Fruit fly (Drosophila melanogaster) whole organism, embryonic: ENCODE measurements around the gene CG6700.
A peak's percentile ranks its signal among the peaks of the same experiment; 100 is the strongest.

ENCODE experiments used
- ATbp ChIP-seq: fragments of 200-800 bp; sonication (Bioruptor generic); optimal IDR thresholded peaks from 2 replicates; lab custom pipeline; 2017; ENCODE audit warnings: missing biosample characterization, mild to moderate bottlenecking, missing genetic modification characterization, missing genetic modification reagents
- BEAF-32 ChIP-seq: fragments of 200-800 bp; sonication (Bioruptor generic); optimal IDR thresholded peaks from 3 replicates; lab custom pipeline; 2017; ENCODE audit warnings: missing biosample characterization, missing genetic modification characterization, mild to moderate bottlenecking, moderate library complexity, missing genetic modification reagents
- CG12659 ChIP-seq: fragments of 200-800 bp; sonication (Bioruptor generic); optimal IDR thresholded peaks from 3 replicates; lab custom pipeline; 2017; ENCODE audit warnings: mild to moderate bottlenecking, missing biosample characterization, missing genetic modification reagents, missing genetic modification characterization
- CG12942 ChIP-seq: fragments of 200-800 bp; sonication (Bioruptor generic); optimal IDR thresholded peaks from 3 replicates; lab custom pipeline; 2016; ENCODE audit warnings: missing biosample characterization, missing genetic modification characterization
- CG13123 ChIP-seq: fragments of 200-800 bp; sonication (Bioruptor generic); optimal IDR thresholded peaks from 2 replicates; lab custom pipeline; 2016; ENCODE audit warnings: missing biosample characterization, missing genetic modification characterization
- CG14014 ChIP-seq: fragments of 200-800 bp; sonication (Bioruptor generic); IDR thresholded peaks from 2 replicates; pipeline ENCODE4 v1.3.6; 2022; ENCODE audit warnings: missing biosample characterization, missing genetic modification characterization
- CG17385 ChIP-seq: fragments of 200-800 bp; sonication (Bioruptor generic); optimal IDR thresholded peaks from 3 replicates; lab custom pipeline; 2018; ENCODE audit warnings: missing biosample characterization, mild to moderate bottlenecking, missing genetic modification characterization
- CG18262 ChIP-seq: fragments of 200-800 bp; optimal IDR thresholded peaks from 3 replicates; lab custom pipeline; 2019; ENCODE audit warnings: missing biosample characterization, mild to moderate bottlenecking, missing genetic modification characterization, moderate library complexity
- CG2116 ChIP-seq: fragments of 200-800 bp; sonication (Bioruptor generic); optimal IDR thresholded peaks from 3 replicates; lab custom pipeline; 2018; ENCODE audit warnings: missing biosample characterization, mild to moderate bottlenecking, missing genetic modification characterization
- CG30020 ChIP-seq: fragments of 200-800 bp; optimal IDR thresholded peaks from 2 replicates; lab custom pipeline; 2019; ENCODE audit warnings: missing biosample characterization, mild to moderate bottlenecking, missing genetic modification characterization, moderate library complexity
- CG4617 ChIP-seq: fragments of 200-800 bp; sonication (Bioruptor generic); optimal IDR thresholded peaks from 3 replicates; lab custom pipeline; 2016; ENCODE audit warnings: missing biosample characterization, missing genetic modification characterization, borderline replicate concordance
- CG8944 ChIP-seq: fragments of 200-800 bp; sonication (Bioruptor generic); optimal IDR thresholded peaks from 3 replicates; lab custom pipeline; 2016; ENCODE audit warnings: missing biosample characterization, missing genetic modification characterization
- D19B ChIP-seq: fragments of 200-800 bp; sonication (Bioruptor generic); optimal IDR thresholded peaks from 2 replicates; lab custom pipeline; 2017; ENCODE audit warnings: missing biosample characterization, mild to moderate bottlenecking, missing genetic modification characterization
- Dip3 ChIP-seq: fragments of 200-800 bp; sonication (Bioruptor generic); optimal IDR thresholded peaks from 3 replicates; lab custom pipeline; 2016; ENCODE audit warnings: missing biosample characterization, missing genetic modification characterization
- Ets65A ChIP-seq: fragments of 200-800 bp; sonication (Bioruptor generic); peaks from one replicate; lab custom pipeline; 2016; ENCODE audit warnings: missing biosample characterization, missing genetic modification characterization
- HmgZ ChIP-seq: fragments of 200-800 bp; sonication (Bioruptor generic); optimal IDR thresholded peaks from 2 replicates; lab custom pipeline; 2018; ENCODE audit warnings: missing biosample characterization, mild to moderate bottlenecking, missing genetic modification characterization
- Hmx ChIP-seq: fragments of 200-800 bp; sonication (Bioruptor generic); optimal IDR thresholded peaks from 2 replicates; lab custom pipeline; 2016; ENCODE audit warnings: missing biosample characterization, missing genetic modification characterization
- Hr51 ChIP-seq, 2 experiments: fragments of 200-800 bp; sonication (Bioruptor generic); optimal IDR thresholded peaks; 2 replicates in 1 of 2; 3 replicates in 1 of 2; lab custom pipeline; 2016 to 2018; ENCODE audit warnings: missing biosample characterization in 2 of 2, missing genetic modification characterization in 2 of 2, mild to moderate bottlenecking in 1 of 2, moderate library complexity in 1 of 2
- Lim3 ChIP-seq: fragments of 200-800 bp; sonication (Bioruptor generic); IDR thresholded peaks from 2 replicates; pipeline ENCODE4 v1.3.6; 2022; ENCODE audit warnings: missing biosample characterization, missing genetic modification characterization
- Myb ChIP-seq: fragments of 200-800 bp; sonication (Bioruptor generic); optimal IDR thresholded peaks from 2 replicates; lab custom pipeline; 2016; ENCODE audit warnings: missing biosample characterization, missing genetic modification characterization
- Opbp ChIP-seq: fragments of 200-800 bp; sonication (Bioruptor generic); IDR thresholded peaks from 3 replicates; pipeline ENCODE4 v1.3.6; 2022; ENCODE audit warnings: missing biosample characterization, missing genetic modification characterization; ENCODE audit not compliant: partially characterized antibody
- Rfx ChIP-seq: fragments of 200-800 bp; sonication (Bioruptor generic); IDR thresholded peaks from 2 replicates; pipeline ENCODE4 v1.3.6; 2022; ENCODE audit warnings: missing biosample characterization, missing genetic modification characterization
- Sin3A ChIP-seq: fragments of >200 bp; optimal IDR thresholded peaks from 2 replicates; lab custom pipeline; 2018
- Xbp1 ChIP-seq: fragments of 200-800 bp; sonication (Bioruptor generic); optimal IDR thresholded peaks from 3 replicates; lab custom pipeline; 2016; ENCODE audit warnings: missing biosample characterization, mild to moderate bottlenecking, missing genetic modification characterization
- aop ChIP-seq: fragments of 200-800 bp; sonication (Bioruptor generic); IDR thresholded peaks from 2 replicates; pipeline ENCODE4 v1.3.6; 2022; ENCODE audit warnings: missing biosample characterization, missing genetic modification characterization
- cg ChIP-seq: fragments of 200-800 bp; sonication (Bioruptor generic); optimal IDR thresholded peaks from 3 replicates; lab custom pipeline; 2019; ENCODE audit warnings: missing biosample characterization, mild to moderate bottlenecking, missing genetic modification characterization, moderate library complexity
- chinmo ChIP-seq: fragments of 200-800 bp; sonication (Bioruptor generic); IDR thresholded peaks from 4 replicates; pipeline ENCODE4 v1.3.6; 2022; ENCODE audit warnings: missing biosample characterization, missing genetic modification characterization; ENCODE audit not compliant: partially characterized antibody
- ems ChIP-seq: fragments of 200-800 bp; sonication (Bioruptor generic); optimal IDR thresholded peaks from 3 replicates; lab custom pipeline; 2016; ENCODE audit warnings: missing biosample characterization, missing genetic modification characterization
- esg ChIP-seq: fragments of 200-800 bp; sonication (Bioruptor generic); conservative IDR thresholded peaks from 2 replicates; pipeline ENCODE4 v1.3.6; 2022; ENCODE audit warnings: missing biosample characterization, missing genetic modification characterization
- gfzf ChIP-seq: fragments of 200-800 bp; sonication (Bioruptor generic); optimal IDR thresholded peaks from 2 replicates; lab custom pipeline; 2016; ENCODE audit warnings: missing biosample characterization, mild to moderate bottlenecking, missing genetic modification characterization, moderate library complexity
- her ChIP-seq: fragments of 200-800 bp; sonication (Bioruptor generic); optimal IDR thresholded peaks from 2 replicates; lab custom pipeline; 2016; ENCODE audit warnings: missing biosample characterization, missing genetic modification characterization
- knrl ChIP-seq: fragments of 200-800 bp; sonication (Bioruptor generic); IDR thresholded peaks from 3 replicates; pipeline ENCODE4 v1.3.6; 2022; ENCODE audit warnings: missing biosample characterization, missing genetic modification characterization; ENCODE audit not compliant: partially characterized antibody
- lmd ChIP-seq: fragments of 200-800 bp; sonication (Bioruptor generic); IDR thresholded peaks from 2 replicates; pipeline ENCODE4 v1.3.6; 2022; ENCODE audit warnings: missing biosample characterization, missing genetic modification characterization
- nerfin-1 ChIP-seq: fragments of 200-800 bp; sonication (Bioruptor generic); optimal IDR thresholded peaks from 3 replicates; lab custom pipeline; 2019; ENCODE audit warnings: missing biosample characterization, mild to moderate bottlenecking, missing genetic modification characterization, moderate library complexity
- nmo ChIP-seq: fragments of 200-800 bp; sonication (Bioruptor generic); optimal IDR thresholded peaks from 2 replicates; lab custom pipeline; 2018; ENCODE audit warnings: missing biosample characterization, mild to moderate bottlenecking, missing genetic modification characterization, moderate library complexity
- onecut ChIP-seq: fragments of 200-800 bp; sonication (Bioruptor generic); IDR thresholded peaks from 2 replicates; pipeline ENCODE4 v1.3.6; 2022; ENCODE audit warnings: missing biosample characterization, missing genetic modification characterization
- phol ChIP-seq: fragments of 200-800 bp; sonication (Bioruptor generic); optimal IDR thresholded peaks from 3 replicates; lab custom pipeline; 2018; ENCODE audit warnings: missing biosample characterization, mild to moderate bottlenecking, missing genetic modification characterization, moderate library complexity
- row ChIP-seq: fragments of 200-800 bp; sonication (Bioruptor generic); IDR thresholded peaks from 3 replicates; pipeline ENCODE4 v1.3.6; 2022; ENCODE audit warnings: missing biosample characterization, missing genetic modification characterization
- slbo ChIP-seq: fragments of 200-800 bp; sonication (Bioruptor generic); IDR thresholded peaks from 2 replicates; pipeline ENCODE4 v1.3.6; 2022; ENCODE audit warnings: missing biosample characterization, missing genetic modification characterization
- slou ChIP-seq: fragments of 200-800 bp; sonication (Bioruptor generic); optimal IDR thresholded peaks from 3 replicates; lab custom pipeline; 2016; ENCODE audit warnings: missing biosample characterization, missing genetic modification characterization
- tap ChIP-seq: fragments of 200-800 bp; optimal IDR thresholded peaks from 3 replicates; lab custom pipeline; 2019; ENCODE audit warnings: missing biosample characterization, mild to moderate bottlenecking, missing genetic modification characterization, moderate library complexity
- tgo ChIP-seq: fragments of 200-800 bp; sonication (Bioruptor generic); IDR thresholded peaks from 3 replicates; pipeline ENCODE4 v1.3.6; 2022; ENCODE audit warnings: missing biosample characterization, missing genetic modification characterization
- tin ChIP-seq: fragments of 200-800 bp; sonication (Bioruptor generic); optimal IDR thresholded peaks from 3 replicates; lab custom pipeline; 2016; ENCODE audit warnings: missing biosample characterization, missing genetic modification characterization
- toy ChIP-seq: fragments of 200-800 bp; sonication (Bioruptor generic); IDR thresholded peaks from 2 replicates; pipeline ENCODE4 v1.3.6; 2022; ENCODE audit warnings: missing biosample characterization, missing genetic modification characterization
- trh ChIP-seq: fragments of 200-800 bp; sonication (Bioruptor generic); optimal IDR thresholded peaks from 2 replicates; lab custom pipeline; 2016; ENCODE audit warnings: missing biosample characterization, missing genetic modification characterization
- unpg ChIP-seq: fragments of 200-800 bp; sonication (Bioruptor generic); optimal IDR thresholded peaks from 3 replicates; lab custom pipeline; 2018; ENCODE audit warnings: missing biosample characterization, mild to moderate bottlenecking, missing genetic modification characterization, moderate library complexity
- vnd ChIP-seq: fragments of 200-800 bp; sonication (Bioruptor generic); IDR thresholded peaks from 3 replicates; pipeline ENCODE4 v1.3.6; 2022; ENCODE audit warnings: missing biosample characterization, missing genetic modification characterization; ENCODE audit not compliant: partially characterized antibody
- wor ChIP-seq: fragments of 200-800 bp; sonication (Bioruptor generic); IDR thresholded peaks from 2 replicates; pipeline ENCODE4 v1.3.6; 2022; ENCODE audit warnings: missing biosample characterization, missing genetic modification characterization
- yki ChIP-seq: fragments of >200 bp; optimal IDR thresholded peaks from 3 replicates; lab custom pipeline; 2018
- zen ChIP-seq: fragments of 200-800 bp; sonication (Bioruptor generic); optimal IDR thresholded peaks from 3 replicates; lab custom pipeline; 2018; ENCODE audit warnings: missing biosample characterization, mild to moderate bottlenecking, missing genetic modification characterization, moderate library complexity

The CG6700 gene

DNA sequence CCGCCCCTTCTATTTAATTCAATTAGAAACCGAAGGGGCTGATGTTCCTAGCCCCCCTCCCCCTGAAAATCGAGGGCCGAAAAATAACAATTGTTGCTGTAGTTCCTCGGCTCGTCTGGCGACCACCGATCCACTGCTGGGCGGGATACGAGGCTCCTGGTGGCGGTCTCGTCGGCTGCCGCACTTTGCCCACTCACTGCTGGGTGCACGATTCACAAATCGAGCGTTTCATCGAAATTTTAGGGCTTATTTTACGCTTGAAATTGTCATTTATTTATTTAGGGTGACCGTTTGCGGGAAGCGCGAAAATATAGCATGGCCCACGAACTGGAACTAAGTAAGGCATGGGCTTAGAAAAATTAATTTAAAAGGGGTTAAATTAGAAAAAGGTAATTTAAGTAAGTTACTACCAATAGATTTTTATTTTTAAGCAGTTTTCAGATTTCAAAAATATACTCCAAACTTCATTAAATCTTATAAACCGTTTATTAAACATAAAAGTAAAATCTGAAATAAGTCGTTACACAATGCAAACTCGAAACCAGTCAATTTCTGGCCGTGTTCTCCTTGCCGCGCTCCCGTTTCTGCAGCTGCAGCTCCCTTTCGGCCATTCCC is 14.0 kb upstream of the CG6700 start, which contains the start of gene Dnz1 (continued):
- TF ChIP-seq vnd (no peak), BEAF-32 (GFP tag; lab: Kevin White, UChicago) (peak; percentile 5), row (peak; percentile 89), Hmx (GFP tag; lab: Kevin White, UChicago) (no peak), Dip3 (GFP tag; lab: Kevin White, UChicago) (peak; percentile 32), HmgZ (peak; percentile 16), CG4617 (peak; percentile 39), toy (0 out of 2 replicates have a peak, but pooled peaks have one; percentile 21), CG2116 (peak; percentile 8), esg (GFP tag; lab: Robert Waterston, UW) (peak; percentile 33; the same call in 1 of the 2 replicates), slbo (peak; percentile 92), cg (GFP tag; lab: Kevin White, UChicago) (no peak), CG8944 (GFP tag; lab: Kevin White, UChicago) (peak; percentile 18), knrl (no peak), Opbp (GFP tag; lab: Robert Waterston, UW) (peak; percentile 25; the same call in 1 of the 3 replicates), tap (peak; percentile 39), unpg (GFP tag; lab: Kevin White, UChicago) (peak; percentile 39), Rfx (GFP tag; lab: Robert Waterston, UW) (peak; percentile 88), gfzf (peak; percentile 64), Hr51 (GFP tag; optimal IDR thresholded peaks at IDR 0.05; lab: Kevin White, UChicago) (peak in 1 of 2 experiments; percentile 58), trh (GFP tag; lab: Kevin White, UChicago) (no peak), Xbp1 (GFP tag; lab: Kevin White, UChicago) (peak; percentile 67), aop (GFP tag; lab: Robert Waterston, UW) (no peak), onecut (GFP tag; lab: Robert Waterston, UW) (0 out of 2 replicates have a peak, but pooled peaks have one; percentile 4), zen (tag; lab: Kevin White, UChicago) (peak; percentile 14), CG12659 (GFP tag; lab: Kevin White, UChicago) (peak; percentile 49), ATbp (GFP tag; lab: Kevin White, UChicago) (no peak), tin (GFP tag; lab: Kevin White, UChicago) (peak; percentile 27), chinmo (GFP tag; lab: Robert Waterston, UW) (no peak), Myb (GFP tag; lab: Kevin White, UChicago) (peak; percentile 35), her (GFP tag; lab: Kevin White, UChicago) (no peak), yki (lab: Kevin White, UChicago) (no peak), slou (GFP tag; lab: Kevin White, UChicago) (peak; percentile 0), D19B (GFP tag; lab: Kevin White, UChicago) (no peak), CG13123 (no peak), Ets65A (GFP tag; lab: Kevin White, UChicago) (peak; percentile 78), nerfin-1 (tag; lab: Kevin White, UChicago) (peak; percentile 36), wor (peak; percentile 36; the same call in 1 of the 2 replicates), Lim3 (GFP tag; lab: Robert Waterston, UW) (no peak), lmd (GFP tag; lab: Robert Waterston, UW) (peak; percentile 72), CG14014 (peak; percentile 77), tgo (peak; percentile 62; the same call in 2 of the 3 replicates), nmo (GFP tag; lab: Kevin White, UChicago) (peak; percentile 56), CG12942 (GFP tag; lab: Kevin White, UChicago) (peak; percentile 24), phol (tag; lab: Kevin White, UChicago) (peak; percentile 49), CG18262 (tag; lab: Kevin White, UChicago) (peak; percentile 59), Sin3A (lab: Kevin White, UChicago) (peak; percentile 4), CG17385 (GFP tag; lab: Kevin White, UChicago) (peak; percentile 15), CG30020 (tag; lab: Kevin White, UChicago) (peak; percentile 14), ems (GFP tag; lab: Kevin White, UChicago) (peak; percentile 9)
